Worm (Caenorhabditis elegans): ENCODE data around the gene myrf-1.

DNA sequence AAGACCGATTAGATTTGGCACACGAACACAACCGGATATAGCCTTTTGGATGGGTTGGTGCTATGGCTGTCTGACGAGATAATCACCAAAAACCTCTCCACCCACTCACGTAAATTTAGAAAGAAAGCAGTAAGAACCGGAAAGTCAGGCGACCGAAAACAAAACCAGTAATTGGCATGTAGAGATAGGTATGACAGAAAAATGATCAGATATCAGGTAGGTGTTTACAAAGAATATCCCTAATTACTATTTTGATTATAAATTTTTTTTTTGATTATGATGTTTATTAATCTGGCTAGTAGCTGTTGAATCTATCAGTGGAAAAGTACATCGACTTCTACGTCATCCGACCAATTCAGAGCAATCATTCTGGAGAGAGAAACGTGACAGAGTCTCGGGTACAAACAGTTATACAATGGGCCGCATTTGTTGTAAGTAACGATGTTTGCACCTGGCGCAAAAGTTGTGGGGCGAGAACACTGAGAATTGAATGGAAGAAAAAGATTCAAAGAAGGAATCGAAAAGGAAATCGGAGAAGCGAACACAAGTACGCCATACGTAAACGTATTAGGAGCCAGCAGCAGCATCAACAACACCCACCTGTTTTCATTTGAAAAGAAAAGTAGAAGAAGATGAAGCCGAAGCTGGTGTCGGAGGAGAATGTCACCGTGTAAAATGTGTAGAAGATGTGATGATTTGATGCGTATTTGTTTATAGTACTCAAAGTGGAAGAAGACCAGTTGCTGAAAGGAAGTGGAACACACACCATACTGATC lies 48.7 kb upstream of the myrf-1 start:
- TF ChIP-seq mab-5 (tag; optimal IDR thresholded peaks at IDR 0.05) (no peak), nhr-12 (tag; optimal IDR thresholded peaks at IDR 0.05) (no peak), sptf-1 (tag; optimal IDR thresholded peaks at IDR 0.05) (no peak), pha-4 (tag; optimal IDR thresholded peaks at IDR 0.05) (no peak), elt-1 (tag; optimal IDR thresholded peaks at IDR 0.05; ENCODE audit: borderline replicate concordance, insufficient read depth) (no peak), unc-39 (tag; optimal IDR thresholded peaks at IDR 0.05) (no peak)
